Worm (Caenorhabditis elegans) whole organism, early embryonic: ENCODE measurements around the gene C09G9.1.
A peak's percentile ranks its signal among the peaks of the same experiment; 100 is the strongest.

Experiments
- B0310.2 ChIP-seq: sonication (generic microtip); optimal IDR thresholded peaks from 2 replicates; lab custom pipeline; 2016; ENCODE audit warnings: mild to moderate bottlenecking, missing genetic modification characterization, missing compliant biosample characterization
- F13C5.2 ChIP-seq: sonication (generic microtip); optimal IDR thresholded peaks from 2 replicates; lab custom pipeline; 2017; ENCODE audit warnings: mild to moderate bottlenecking, missing genetic modification characterization, inconsistent platforms, missing compliant biosample characterization
- aly-1 ChIP-seq: sonication (generic microtip); optimal IDR thresholded peaks from 2 replicates; lab custom pipeline; 2016; ENCODE audit warnings: missing genetic modification characterization, missing compliant biosample characterization
- ama-1 ChIP-seq: fragments of 150-350 bp; optimal IDR thresholded peaks from 2 replicates; lab custom pipeline; 2014
- ceh-13 ChIP-seq: fragments of 200-800 bp; sonication (Bioruptor generic); optimal IDR thresholded peaks from 2 replicates; lab custom pipeline; 2018; ENCODE audit warnings: mild to moderate bottlenecking, missing genetic modification characterization, missing compliant biosample characterization
- ceh-36 ChIP-seq: sonication (generic microtip); optimal IDR thresholded peaks from 2 replicates; lab custom pipeline; 2016; ENCODE audit warnings: missing genetic modification characterization, inconsistent platforms, missing compliant biosample characterization
- ets-7 ChIP-seq: sonication (generic microtip); optimal IDR thresholded peaks from 2 replicates; lab custom pipeline; 2016; ENCODE audit warnings: missing genotype, missing genetic modification characterization, missing compliant biosample characterization
- flt-1 ChIP-seq: fragments of 200-800 bp; sonication (Bioruptor generic); IDR thresholded peaks from 2 replicates; pipeline ENCODE4 v1.3.6; 2022; ENCODE audit warnings: missing genetic modification characterization, missing compliant biosample characterization
- hmbx-1 ChIP-seq: sonication (generic microtip); optimal IDR thresholded peaks from 2 replicates; lab custom pipeline; 2016; ENCODE audit warnings: mild to moderate bottlenecking, missing genetic modification characterization, missing compliant biosample characterization
- hmg-4 ChIP-seq: fragments of 200-800 bp; sonication (Bioruptor generic); optimal IDR thresholded peaks from 2 replicates; lab custom pipeline; 2018; ENCODE audit warnings: mild to moderate bottlenecking, missing genetic modification characterization, missing compliant biosample characterization
- hnd-1 ChIP-seq: sonication (generic microtip); optimal IDR thresholded peaks from 2 replicates; lab custom pipeline; 2016; ENCODE audit warnings: missing genetic modification characterization, missing compliant biosample characterization
- pes-1 ChIP-seq: fragments of 200-800 bp; sonication (Bioruptor generic); IDR thresholded peaks from 2 replicates; pipeline ENCODE4 v1.3.6; 2022; ENCODE audit warnings: missing genetic modification reagents, missing genetic modification characterization, missing compliant biosample characterization
- scrt-1 ChIP-seq: fragments of 200-800 bp; sonication (Bioruptor generic); IDR thresholded peaks from 2 replicates; pipeline ENCODE4 v1.3.6; 2022; ENCODE audit warnings: missing genetic modification characterization, missing compliant biosample characterization
- sea-1 ChIP-seq: fragments of 200-800 bp; sonication (Bioruptor generic); conservative IDR thresholded peaks from 2 replicates; pipeline ENCODE4 v1.3.6; 2022; ENCODE audit warnings: missing genetic modification characterization, missing compliant biosample characterization
- tbx-11 ChIP-seq: fragments of 200-800 bp; sonication (Bioruptor generic); IDR thresholded peaks from 2 replicates; pipeline ENCODE4 v1.3.6; 2022; ENCODE audit warnings: missing genetic modification characterization, missing compliant biosample characterization
- tbx-37 ChIP-seq: fragments of 200-800 bp; sonication (Bioruptor generic); conservative IDR thresholded peaks from 2 replicates; pipeline ENCODE4 v1.3.6; 2022; ENCODE audit warnings: missing genetic modification reagents, missing genetic modification characterization, missing compliant biosample characterization
- tra-4 ChIP-seq: sonication (generic microtip); optimal IDR thresholded peaks from 2 replicates; lab custom pipeline; 2017; ENCODE audit warnings: missing genetic modification characterization, missing compliant biosample characterization

The C09G9.1 gene

ce11 chrIV:8866092-8866491 lies 807 bp upstream of the C09G9.1 start:
- TF ChIP-seq hmg-4 (GFP tag; lab: Kevin White, UChicago) (peak; percentile 30), B0310.2 (tag; lab: Kevin White, UChicago) (no peak)

- TF ChIP-seq B0310.2 (tag; lab: Kevin White, UChicago) (no peak), tbx-11 (GFP tag; lab: Robert Waterston, UW) (no peak), hnd-1 (tag; lab: Kevin White, UChicago) (no peak), hmbx-1 (no peak), ama-1 (lab: Kevin White, UChicago) (no peak), pes-1 (GFP tag; lab: Robert Waterston, UW) (no peak), hmg-4 (GFP tag; lab: Kevin White, UChicago) (no peak), F13C5.2 (tag; lab: Kevin White, UChicago) (no peak), scrt-1 (no peak)
Observed at ce11 chrIV:8864672-8865071, 613 bp downstream of the C09G9.1 start.

- TF ChIP-seq sea-1 (GFP tag; lab: Robert Waterston, UW), result no peak
- no peak for TF ChIP-seq ceh-13 (GFP tag; lab: Kevin White, UChicago)
- no peak for TF ChIP-seq scrt-1
- TF ChIP-seq tbx-11 (GFP tag; lab: Robert Waterston, UW), result no peak
- no peak for TF ChIP-seq ets-7 (tag; lab: Kevin White, UChicago)
- TF ChIP-seq hmbx-1, result no peak
- TF ChIP-seq tbx-37 (GFP tag; lab: Robert Waterston, UW), result no peak
- TF ChIP-seq B0310.2 (tag; lab: Kevin White, UChicago), result no peak
- no peak for TF ChIP-seq ama-1 (lab: Kevin White, UChicago)
- no peak for TF ChIP-seq hmg-4 (GFP tag; lab: Kevin White, UChicago)
- no peak for TF ChIP-seq pes-1 (GFP tag; lab: Robert Waterston, UW)
- no peak for TF ChIP-seq ceh-36 (tag; lab: Kevin White, UChicago)
- no peak for TF ChIP-seq F13C5.2 (tag; lab: Kevin White, UChicago)
- no peak for TF ChIP-seq flt-1 (GFP tag; lab: Robert Waterston, UW)
Observed at ce11 chrIV:8855963-8856362, 9.3 kb downstream of the C09G9.1 start, which contains the start of gene T11B7.5. T11B7.5 (minus strand) TSS chrIV:8856063.

DNA sequence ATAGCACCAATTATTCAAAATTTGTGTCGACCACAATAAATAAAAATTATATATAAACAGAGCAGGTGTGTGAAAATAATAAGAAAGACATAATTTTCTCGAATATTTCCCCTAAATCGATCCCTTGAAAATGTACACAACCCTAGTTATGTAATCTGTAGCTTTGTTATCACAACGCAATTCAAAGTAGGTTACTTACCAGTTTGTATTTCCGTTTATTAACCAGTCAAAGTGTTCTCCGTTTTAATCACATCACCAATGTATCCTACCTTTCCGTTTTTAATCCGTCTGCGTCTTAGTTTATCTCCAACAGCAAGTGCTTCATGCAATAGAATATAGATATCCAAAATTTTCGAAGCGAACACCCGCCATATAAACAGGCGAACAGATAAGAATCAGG lies 12.0 kb downstream of the C09G9.1 start:
- no peak for TF ChIP-seq hmg-4 (GFP tag; lab: Kevin White, UChicago)
- TF ChIP-seq flt-1 (GFP tag; lab: Robert Waterston, UW), result no peak
- TF ChIP-seq hmbx-1, result no peak
- TF ChIP-seq F13C5.2 (tag; lab: Kevin White, UChicago), result no peak
- TF ChIP-seq ets-7 (tag; lab: Kevin White, UChicago), result no peak
- TF ChIP-seq aly-1 (tag; lab: Kevin White, UChicago), result no peak
- no peak for TF ChIP-seq hnd-1 (tag; lab: Kevin White, UChicago)
- no peak for TF ChIP-seq tra-4 (tag; lab: Kevin White, UChicago)
- TF ChIP-seq tbx-11 (GFP tag; lab: Robert Waterston, UW), result no peak
- TF ChIP-seq ama-1 (lab: Kevin White, UChicago), result no peak
- no peak for TF ChIP-seq ceh-36 (tag; lab: Kevin White, UChicago)
- TF ChIP-seq pes-1 (GFP tag; lab: Robert Waterston, UW), result no peak
- TF ChIP-seq scrt-1, result no peak
- TF ChIP-seq B0310.2 (tag; lab: Kevin White, UChicago), result no peak

- TF ChIP-seq ets-7 (tag; lab: Kevin White, UChicago) (no peak), B0310.2 (tag; lab: Kevin White, UChicago) (no peak), ceh-13 (GFP tag; lab: Kevin White, UChicago) (no peak), ama-1 (lab: Kevin White, UChicago) (no peak), pes-1 (GFP tag; lab: Robert Waterston, UW) (no peak), tra-4 (tag; lab: Kevin White, UChicago) (no peak), hmg-4 (GFP tag; lab: Kevin White, UChicago) (no peak), flt-1 (GFP tag; lab: Robert Waterston, UW) (no peak), scrt-1 (no peak), hmbx-1 (no peak)
Observed at ce11 chrIV:8852194-8852593, 13.1 kb downstream of the C09G9.1 start, which contains the start of gene alp-1. alp-1 (plus strand) TSS chrIV:8852494.

- TF ChIP-seq ceh-13 (GFP tag; lab: Kevin White, UChicago), result no peak
- peak; percentile 48 for TF ChIP-seq aly-1 (tag; lab: Kevin White, UChicago)
- no peak for TF ChIP-seq scrt-1
- no peak for TF ChIP-seq tra-4 (tag; lab: Kevin White, UChicago)
Observed at ce11 chrIV:8850807-8851206, 14.5 kb downstream of the C09G9.1 start.

DNA sequence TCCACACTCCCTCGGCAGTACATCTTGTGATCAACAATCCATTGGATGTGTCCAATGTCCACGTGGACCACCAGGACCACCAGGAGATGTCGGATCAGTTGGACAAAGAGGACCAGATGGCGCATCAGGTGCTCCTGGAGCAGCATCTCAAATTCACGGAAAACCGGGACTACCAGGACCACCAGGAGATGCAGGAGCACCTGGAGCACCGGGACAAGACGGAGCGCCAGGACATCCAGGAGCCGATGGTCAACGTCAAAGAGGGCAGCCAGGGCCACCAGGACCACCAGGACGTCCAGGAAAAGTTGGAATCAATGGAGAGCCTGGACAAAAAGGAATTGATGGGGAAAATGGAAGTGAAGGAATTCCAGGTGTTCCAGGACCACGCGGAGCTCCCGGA lies 16.3 kb downstream of the C09G9.1 start:
- TF ChIP-seq pes-1 (GFP tag; lab: Robert Waterston, UW) (no peak), aly-1 (tag; lab: Kevin White, UChicago) (no peak), hmg-4 (GFP tag; lab: Kevin White, UChicago) (no peak), tbx-37 (GFP tag; lab: Robert Waterston, UW) (no peak)

DNA sequence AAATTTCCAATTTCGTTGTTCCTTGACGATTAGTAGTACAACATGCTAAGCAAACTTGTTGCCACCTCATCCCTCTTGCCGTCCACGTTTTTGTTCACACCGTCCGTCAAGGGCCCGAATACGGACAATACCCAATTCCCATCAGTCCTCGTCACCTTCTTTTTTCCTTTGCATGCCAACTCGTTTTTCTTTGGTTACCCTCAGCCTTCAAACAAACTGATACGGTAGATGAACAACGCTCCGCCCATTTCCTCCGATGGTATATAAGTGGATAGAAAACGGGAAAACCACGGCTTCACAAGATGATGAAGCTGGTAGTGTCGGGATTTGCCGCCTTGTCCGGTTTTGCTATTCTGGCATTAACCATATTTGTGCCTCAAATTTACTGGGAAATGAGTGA lies 17.4 kb downstream of the C09G9.1 start, which contains the start of gene col-118:
Gene col-118 (plus strand): TSS at position 301 of the 400 bp plus-strand sequence.
- TF ChIP-seq tbx-37 (GFP tag; lab: Robert Waterston, UW) (no peak), hmg-4 (GFP tag; lab: Kevin White, UChicago) (no peak), ama-1 (lab: Kevin White, UChicago) (no peak), flt-1 (GFP tag; lab: Robert Waterston, UW) (no peak), hmbx-1 (no peak), scrt-1 (no peak), pes-1 (GFP tag; lab: Robert Waterston, UW) (no peak), B0310.2 (tag; lab: Kevin White, UChicago) (no peak), ceh-36 (tag; lab: Kevin White, UChicago) (no peak), sea-1 (GFP tag; lab: Robert Waterston, UW) (no peak), tbx-11 (GFP tag; lab: Robert Waterston, UW) (no peak)
